Fruit fly (Drosophila melanogaster) whole organism, embryonic: Measurements from ENCODE around the gene CG5225.
A peak's percentile ranks its signal among the peaks of the same experiment; 100 is the strongest.

ENCODE experiments used
- CG10321 ChIP-seq: fragments of 200-800 bp; sonication (Bioruptor generic); IDR thresholded peaks from 2 replicates; pipeline ENCODE4 v1.3.6; 2022; ENCODE audit warnings: missing biosample characterization, missing genetic modification characterization
- CG10565 ChIP-seq: fragments of 200-800 bp; sonication (Bioruptor generic); optimal IDR thresholded peaks from 3 replicates; lab custom pipeline; 2016; ENCODE audit warnings: missing biosample characterization, mild to moderate bottlenecking, missing genetic modification characterization
- CG11398 ChIP-seq: fragments of 200-800 bp; sonication (Bioruptor generic); optimal IDR thresholded peaks from 2 replicates; lab custom pipeline; 2016; ENCODE audit warnings: missing biosample characterization, missing genetic modification characterization
- CG12071 ChIP-seq: fragments of 200-800 bp; sonication (Bioruptor generic); optimal IDR thresholded peaks from 3 replicates; lab custom pipeline; 2018; ENCODE audit warnings: missing biosample characterization, mild to moderate bottlenecking, missing genetic modification characterization
- CG12155 ChIP-seq: fragments of 200-800 bp; sonication (Bioruptor generic); optimal IDR thresholded peaks from 3 replicates; lab custom pipeline; 2016; ENCODE audit warnings: missing biosample characterization, missing genetic modification characterization
- CG1233 ChIP-seq: fragments of 200-800 bp; sonication (Bioruptor generic); optimal IDR thresholded peaks from 4 replicates; lab custom pipeline; 2018; ENCODE audit warnings: missing biosample characterization, mild to moderate bottlenecking, missing genetic modification characterization
- CG12659 ChIP-seq: fragments of 200-800 bp; sonication (Bioruptor generic); optimal IDR thresholded peaks from 3 replicates; lab custom pipeline; 2017; ENCODE audit warnings: mild to moderate bottlenecking, missing biosample characterization, missing genetic modification reagents, missing genetic modification characterization
- CG15011 ChIP-seq: fragments of 200-800 bp; sonication (Bioruptor generic); optimal IDR thresholded peaks from 3 replicates; lab custom pipeline; 2018; ENCODE audit warnings: missing biosample characterization, mild to moderate bottlenecking, missing genetic modification characterization
- CG15601 ChIP-seq: fragments of 200-800 bp; sonication (Bioruptor generic); optimal IDR thresholded peaks from 3 replicates; lab custom pipeline; 2019; ENCODE audit warnings: missing biosample characterization, mild to moderate bottlenecking, missing genetic modification characterization, moderate library complexity
- CG17912 ChIP-seq: fragments of 200-800 bp; sonication (Bioruptor generic); optimal IDR thresholded peaks from 2 replicates; lab custom pipeline; 2018; ENCODE audit warnings: missing biosample characterization, mild to moderate bottlenecking, missing genetic modification characterization
- CG1792 ChIP-seq: fragments of 200-800 bp; sonication (Bioruptor generic); optimal IDR thresholded peaks from 2 replicates; lab custom pipeline; 2016; ENCODE audit warnings: missing biosample characterization, missing genetic modification characterization
- CG31441 ChIP-seq: fragments of 200-800 bp; sonication (Bioruptor generic); IDR thresholded peaks from 2 replicates; pipeline ENCODE4 v1.3.6; 2022; ENCODE audit warnings: missing biosample characterization, missing genetic modification characterization
- CG3281 ChIP-seq: fragments of 200-800 bp; sonication (Bioruptor generic); optimal IDR thresholded peaks from 3 replicates; lab custom pipeline; 2017; ENCODE audit warnings: missing biosample characterization, mild to moderate bottlenecking, missing genetic modification characterization
- CG34224 ChIP-seq: fragments of 200-800 bp; sonication (Bioruptor generic); IDR thresholded peaks from 3 replicates; pipeline ENCODE4 v1.3.6; 2022; ENCODE audit warnings: missing biosample characterization, missing genetic modification characterization; ENCODE audit not compliant: partially characterized antibody
- CG3838 ChIP-seq: fragments of 200-800 bp; sonication (Bioruptor generic); optimal IDR thresholded peaks from 3 replicates; lab custom pipeline; 2016; ENCODE audit warnings: missing biosample characterization, missing genetic modification characterization
- CG6254 ChIP-seq: fragments of 200-800 bp; sonication (Bioruptor generic); optimal IDR thresholded peaks from 3 replicates; lab custom pipeline; 2017; ENCODE audit warnings: mild to moderate bottlenecking, missing biosample characterization, missing genetic modification reagents, missing genetic modification characterization
- CG6765 ChIP-seq: fragments of 200-800 bp; sonication (Bioruptor generic); optimal IDR thresholded peaks from 3 replicates; lab custom pipeline; 2017; ENCODE audit warnings: missing biosample characterization, mild to moderate bottlenecking, missing genetic modification characterization
- CG6813 ChIP-seq: fragments of 200-800 bp; sonication (Bioruptor generic); optimal IDR thresholded peaks from 2 replicates; lab custom pipeline; 2017; ENCODE audit warnings: missing biosample characterization, missing genetic modification characterization, mild to moderate bottlenecking, moderate library complexity, missing genetic modification reagents
- CG8290 ChIP-seq, 3 experiments: fragments of 200-800 bp; sonication (Bioruptor generic); optimal IDR thresholded peaks; 2 replicates each; lab custom pipeline; 2016 to 2019; ENCODE audit warnings: missing biosample characterization in 3 of 3, missing genetic modification characterization in 3 of 3, mild to moderate bottlenecking in 2 of 3, moderate library complexity in 1 of 3
- CG8359 ChIP-seq: fragments of 200-800 bp; sonication (Bioruptor generic); optimal IDR thresholded peaks from 2 replicates; lab custom pipeline; 2017; ENCODE audit warnings: missing biosample characterization, mild to moderate bottlenecking, missing genetic modification characterization, borderline replicate concordance
- Camta ChIP-seq: fragments of 200-800 bp; sonication (Bioruptor generic); optimal IDR thresholded peaks from 2 replicates; lab custom pipeline; 2016; ENCODE audit warnings: missing biosample characterization, missing genetic modification characterization
- CrebB ChIP-seq: fragments of 200-800 bp; sonication (Bioruptor generic); optimal IDR thresholded peaks from 3 replicates; lab custom pipeline; 2018; ENCODE audit warnings: missing biosample characterization, mild to moderate bottlenecking, missing genetic modification characterization
- Dbx ChIP-seq: fragments of 200-800 bp; sonication (Bioruptor generic); IDR thresholded peaks from 3 replicates; pipeline ENCODE4 v1.3.6; 2022; ENCODE audit warnings: missing biosample characterization, missing genetic modification characterization
- Dip3 ChIP-seq: fragments of 200-800 bp; sonication (Bioruptor generic); optimal IDR thresholded peaks from 3 replicates; lab custom pipeline; 2016; ENCODE audit warnings: missing biosample characterization, missing genetic modification characterization
- Fer1 ChIP-seq: fragments of 200-800 bp; sonication (Bioruptor generic); optimal IDR thresholded peaks from 2 replicates; lab custom pipeline; 2017; ENCODE audit warnings: missing biosample characterization, mild to moderate bottlenecking, missing genetic modification characterization
- Gug ChIP-seq: fragments of 200-800 bp; sonication (Bioruptor generic); IDR thresholded peaks from 4 replicates; pipeline ENCODE4 v1.3.6; 2022; ENCODE audit warnings: missing biosample characterization, missing genetic modification characterization
- Hr78 ChIP-seq, 2 experiments: fragments of 200-800 bp in 1 of 2; fragments of >200 bp in 1 of 2; sonication (Bioruptor generic) in 1 of 2; optimal IDR thresholded peaks; 2 replicates each; lab custom pipeline; 2017 to 2019; ENCODE audit warnings: missing biosample characterization in 2 of 2, missing genetic modification characterization in 2 of 2, mild to moderate bottlenecking in 1 of 2, moderate library complexity in 1 of 2
- Hsf ChIP-seq: fragments of 200-800 bp; sonication (Bioruptor generic); optimal IDR thresholded peaks from 3 replicates; lab custom pipeline; 2016; ENCODE audit warnings: missing biosample characterization, missing genetic modification characterization
- Lhr ChIP-seq: fragments of 200-800 bp; sonication (Bioruptor generic); optimal IDR thresholded peaks from 3 replicates; lab custom pipeline; 2017; ENCODE audit warnings: mild to moderate bottlenecking, missing biosample characterization, missing genetic modification reagents, missing genetic modification characterization
- NFAT ChIP-seq: fragments of 200-800 bp; sonication (Bioruptor generic); IDR thresholded peaks from 2 replicates; pipeline ENCODE4 v1.3.6; 2022; ENCODE audit warnings: missing biosample characterization, missing genetic modification characterization
- Oli ChIP-seq: fragments of 200-800 bp; sonication (Bioruptor generic); optimal IDR thresholded peaks from 2 replicates; lab custom pipeline; 2018; ENCODE audit warnings: missing biosample characterization, mild to moderate bottlenecking, missing genetic modification characterization, moderate library complexity
- Optix ChIP-seq: fragments of 200-800 bp; sonication (Bioruptor generic); IDR thresholded peaks from 3 replicates; pipeline ENCODE4 v1.3.6; 2022; ENCODE audit warnings: missing biosample characterization, missing genetic modification characterization
- PHDP ChIP-seq: fragments of 200-800 bp; sonication (Bioruptor generic); optimal IDR thresholded peaks from 3 replicates; lab custom pipeline; 2018; ENCODE audit warnings: missing biosample characterization, mild to moderate bottlenecking, missing genetic modification characterization, moderate library complexity
- Pdp1 ChIP-seq, 2 experiments: fragments of 200-800 bp; sonication (Bioruptor generic); optimal IDR thresholded peaks; 3 replicates each; lab custom pipeline; 2016; ENCODE audit warnings: missing biosample characterization in 2 of 2, missing genetic modification characterization in 2 of 2, mild to moderate bottlenecking in 1 of 2, moderate library complexity in 1 of 2
- Xbp1 ChIP-seq: fragments of 200-800 bp; sonication (Bioruptor generic); optimal IDR thresholded peaks from 3 replicates; lab custom pipeline; 2016; ENCODE audit warnings: missing biosample characterization, mild to moderate bottlenecking, missing genetic modification characterization
- amos ChIP-seq: fragments of 200-800 bp; sonication (Bioruptor generic); IDR thresholded peaks from 2 replicates; pipeline ENCODE4 v1.3.6; 2022; ENCODE audit warnings: missing biosample characterization, missing genetic modification characterization; ENCODE audit not compliant: partially characterized antibody
- cas ChIP-seq: fragments of 200-800 bp; sonication (Bioruptor generic); IDR thresholded peaks from 2 replicates; pipeline ENCODE4 v1.3.6; 2022; ENCODE audit warnings: missing biosample characterization, missing genetic modification characterization
- dmrt99B ChIP-seq: fragments of 200-800 bp; sonication (Bioruptor generic); optimal IDR thresholded peaks from 2 replicates; lab custom pipeline; 2018; ENCODE audit warnings: missing biosample characterization, mild to moderate bottlenecking, missing genetic modification characterization, moderate library complexity
- exex ChIP-seq: fragments of 200-800 bp; sonication (Bioruptor generic); optimal IDR thresholded peaks from 4 replicates; lab custom pipeline; 2018; ENCODE audit warnings: missing biosample characterization, mild to moderate bottlenecking, missing genetic modification characterization, moderate library complexity
- knrl ChIP-seq: fragments of 200-800 bp; sonication (Bioruptor generic); IDR thresholded peaks from 3 replicates; pipeline ENCODE4 v1.3.6; 2022; ENCODE audit warnings: missing biosample characterization, missing genetic modification characterization; ENCODE audit not compliant: partially characterized antibody
- pho ChIP-seq: fragments of 200-800 bp; sonication (Bioruptor generic); optimal IDR thresholded peaks from 2 replicates; lab custom pipeline; 2016; ENCODE audit warnings: missing biosample characterization, missing genetic modification characterization
- tap ChIP-seq: fragments of 200-800 bp; optimal IDR thresholded peaks from 3 replicates; lab custom pipeline; 2019; ENCODE audit warnings: missing biosample characterization, mild to moderate bottlenecking, missing genetic modification characterization, moderate library complexity
- vvl ChIP-seq: fragments of 200-800 bp; sonication (Bioruptor generic); IDR thresholded peaks from 2 replicates; pipeline ENCODE4 v1.3.6; 2022; ENCODE audit warnings: missing biosample characterization, missing genetic modification characterization
- wek ChIP-seq: fragments of 200-800 bp; sonication (Bioruptor generic); optimal IDR thresholded peaks from 3 replicates; lab custom pipeline; 2018; ENCODE audit warnings: missing biosample characterization, mild to moderate bottlenecking, missing genetic modification characterization, moderate library complexity
- zen2 ChIP-seq: fragments of 200-800 bp; sonication (Bioruptor generic); IDR thresholded peaks from 3 replicates; pipeline ENCODE4 v1.3.6; 2022; ENCODE audit warnings: missing biosample characterization, missing genetic modification characterization; ENCODE audit not compliant: partially characterized antibody

Gene CG5225

dm6 chr3R:17002218-17003110, 26.0 kb upstream of the CG5225 start, which contains the start of the genes Sf3a1 and Irc (continued):
- TF ChIP-seq zen2, result peak; percentile 95
- no peak for TF ChIP-seq CG1233
- peak; percentile 26 for TF ChIP-seq pho (GFP tag; lab: Kevin White, UChicago)
- peak; percentile 9 for TF ChIP-seq Fer1 (GFP tag; lab: Kevin White, UChicago)
- peak; percentile 13 for TF ChIP-seq CG11398
- no peak for TF ChIP-seq CG12071
- TF ChIP-seq dmrt99B, result no peak
- peak; percentile 19 for TF ChIP-seq CG12155 (GFP tag; lab: Kevin White, UChicago)
- TF ChIP-seq CG34224 (GFP tag; lab: Robert Waterston, UW), result peak; percentile 95
- no peak for TF ChIP-seq CG3838 (GFP tag; lab: Kevin White, UChicago)
- no peak for TF ChIP-seq CG1792 (GFP tag; lab: Kevin White, UChicago)
- TF ChIP-seq Hsf (GFP tag; lab: Kevin White, UChicago), result peak; percentile 49
- TF ChIP-seq CG15011 (GFP tag; lab: Kevin White, UChicago), result no peak
- no peak for TF ChIP-seq Dip3 (GFP tag; lab: Kevin White, UChicago)
- TF ChIP-seq CG10321, result no peak
- no peak; the same call in 3 of the 4 replicates for TF ChIP-seq Gug (GFP tag; lab: Robert Waterston, UW)
- peak; percentile 48; the same call in 1 of the 3 replicates for TF ChIP-seq Dbx (GFP tag; lab: Robert Waterston, UW)
- peak; percentile 80; the same call in 1 of the 2 replicates for TF ChIP-seq vvl (GFP tag; lab: Robert Waterston, UW)
- TF ChIP-seq knrl (GFP tag; lab: Robert Waterston, UW), result peak; percentile 95
- TF ChIP-seq exex (tag; lab: Kevin White, UChicago), result no peak
- no peak for TF ChIP-seq CrebB (tag; lab: Kevin White, UChicago)
- no peak for TF ChIP-seq CG10565 (GFP tag; lab: Kevin White, UChicago)

dm6 chr3R:17003468-17003867, 25.0 kb upstream of the CG5225 start:
- no peak for TF ChIP-seq Xbp1
- TF ChIP-seq CG15601 (tag; lab: Kevin White, UChicago), result no peak
- no peak for TF ChIP-seq Hr78 (GFP tag; optimal IDR thresholded peaks at IDR 0.05; lab: Kevin White, UChicago)
- TF ChIP-seq CG6254 (GFP tag; lab: Kevin White, UChicago), result no peak

- peak; percentile 64 for TF ChIP-seq CG12071
- peak; percentile 12 for TF ChIP-seq wek (GFP tag; lab: Kevin White, UChicago)
- TF ChIP-seq NFAT (GFP tag; lab: Robert Waterston, UW), result no peak
- TF ChIP-seq CG3281 (GFP tag; lab: Kevin White, UChicago), result peak; percentile 36
- TF ChIP-seq Oli (tag; lab: Kevin White, UChicago), result no peak
- TF ChIP-seq CG8359 (GFP tag; lab: Kevin White, UChicago), result no peak
- TF ChIP-seq Pdp1 (GFP tag; optimal IDR thresholded peaks at IDR 0.05; lab: Kevin White, UChicago), result peak in 1 of 2 experiments; percentile 40
- TF ChIP-seq Optix (GFP tag; lab: Robert Waterston, UW), result no peak
- no peak for TF ChIP-seq cas
- TF ChIP-seq CG17912 (GFP tag; lab: Kevin White, UChicago), result peak; percentile 37
- TF ChIP-seq CrebB (tag; lab: Kevin White, UChicago), result peak; percentile 22
- TF ChIP-seq Camta (GFP tag; lab: Kevin White, UChicago), result no peak
- peak; percentile 60 for TF ChIP-seq PHDP (tag; lab: Kevin White, UChicago)
- no peak for TF ChIP-seq CG8290 (GFP tag; optimal IDR thresholded peaks at IDR 0.05; lab: Kevin White, UChicago)
- TF ChIP-seq CG8290 (tag; optimal IDR thresholded peaks at IDR 0.05; lab: Kevin White, UChicago), result peak in 1 of 2 experiments; percentile 26
- TF ChIP-seq CG6813 (GFP tag; lab: Kevin White, UChicago), result peak; percentile 17
- TF ChIP-seq tap, result peak; percentile 33
- TF ChIP-seq Lhr (GFP tag; lab: Kevin White, UChicago), result no peak
- TF ChIP-seq amos (GFP tag; lab: Robert Waterston, UW), result no peak
- no peak for TF ChIP-seq CG12659 (GFP tag; lab: Kevin White, UChicago)
- 0 out of 2 replicates have a peak, but pooled peaks have one; percentile 11 for TF ChIP-seq CG31441 (GFP tag; lab: Robert Waterston, UW)
- TF ChIP-seq CG6765, result peak; percentile 27
These were observed 21.2 kb upstream of the CG5225 start for dm6 chr3R:17007336-17007735.
